Worm (Caenorhabditis elegans) whole organism, L4 larva: ENCODE results near the gene F26F4.12.

Experiments
- D1046.2 ChIP-seq: fragments of 200-800 bp; sonication (Bioruptor generic); IDR thresholded peaks from 2 replicates; pipeline ENCODE4 v1.3.6; 2022; ENCODE audit warnings: missing genetic modification characterization, missing compliant biosample characterization
- F10B5.3 ChIP-seq: sonication (generic microtip); optimal IDR thresholded peaks from 2 replicates; lab custom pipeline; 2016; ENCODE audit warnings: mild to moderate bottlenecking, missing genetic modification characterization, missing compliant biosample characterization
- F49E8.2 ChIP-seq: sonication (generic microtip); optimal IDR thresholded peaks from 2 replicates; lab custom pipeline; 2016; ENCODE audit warnings: missing compliant biosample characterization, mild to moderate bottlenecking, missing genetic modification characterization, borderline replicate concordance
- R02D3.7 ChIP-seq: fragments of 150-350 bp; sonication (generic microtip); optimal IDR thresholded peaks from 3 replicates; lab custom pipeline; 2014; ENCODE audit warnings: missing biosample characterization, missing genetic modification characterization
- Y105C5A.15 ChIP-seq: fragments of 200-800 bp; sonication (Bioruptor generic); IDR thresholded peaks from 2 replicates; pipeline ENCODE4 v1.3.6; 2022; ENCODE audit warnings: missing genetic modification characterization, missing compliant biosample characterization
- Y48G9A.11 ChIP-seq: fragments of 200-800 bp; sonication (Bioruptor generic); IDR thresholded peaks from 2 replicates; pipeline ENCODE4 v1.3.6; 2022; ENCODE audit warnings: missing genetic modification reagents, missing genetic modification characterization, missing compliant biosample characterization
- ZK337.2 ChIP-seq: fragments of 200-800 bp; sonication (Bioruptor generic); IDR thresholded peaks from 2 replicates; pipeline ENCODE4 v1.3.6; 2022; ENCODE audit warnings: missing genetic modification reagents, missing genetic modification characterization, missing compliant biosample characterization
- aha-1 ChIP-seq: fragments of 150-350 bp; peaks from one replicate; lab custom pipeline; 2014; ENCODE audit warnings: missing biosample characterization, missing genetic modification characterization
- aly-2 ChIP-seq: sonication (generic microtip); optimal IDR thresholded peaks from 2 replicates; lab custom pipeline; 2018; ENCODE audit warnings: missing biosample characterization, missing genetic modification characterization
- attf-4 ChIP-seq: sonication (generic microtip); optimal IDR thresholded peaks from 3 replicates; lab custom pipeline; 2017; ENCODE audit warnings: missing biosample characterization, missing genetic modification characterization
- ceh-20 ChIP-seq: fragments of 200-800 bp; sonication (Bioruptor generic); IDR thresholded peaks from 2 replicates; pipeline ENCODE4 v1.3.6; 2022; ENCODE audit warnings: missing genetic modification reagents, missing genetic modification characterization, missing compliant biosample characterization
- ceh-62 ChIP-seq: sonication (generic microtip); optimal IDR thresholded peaks from 2 replicates; lab custom pipeline; 2017; ENCODE audit warnings: missing biosample characterization, missing genetic modification characterization
- ctbp-1 ChIP-seq: fragments of 200-800 bp; sonication (Bioruptor generic); IDR thresholded peaks from 2 replicates; pipeline ENCODE4 v1.3.6; 2022; ENCODE audit warnings: missing genetic modification reagents, missing genetic modification characterization, missing compliant biosample characterization
- daf-16 ChIP-seq, 3 experiments: sonication (generic microtip); optimal IDR thresholded peaks; 2 replicates each; lab custom pipeline; 2016 to 2017; ENCODE audit warnings: missing genetic modification characterization in 3 of 3, missing genetic modification reagents in 3 of 3, mild to moderate bottlenecking in 2 of 3, missing compliant biosample characterization in 2 of 3, missing biosample characterization in 1 of 3, moderate library complexity in 1 of 3
- daf-19 ChIP-seq: fragments of 200-800 bp; sonication (Bioruptor generic); conservative IDR thresholded peaks from 2 replicates; pipeline ENCODE4 v1.3.6; 2022; ENCODE audit warnings: missing genetic modification characterization, missing compliant biosample characterization
- daf-8 ChIP-seq: fragments of 200-800 bp; sonication (Bioruptor generic); IDR thresholded peaks from 2 replicates; pipeline ENCODE4 v1.3.6; 2022; ENCODE audit warnings: missing genetic modification characterization, missing compliant biosample characterization
- dmd-6 ChIP-seq: fragments of 200-800 bp; sonication (Bioruptor generic); IDR thresholded peaks from 2 replicates; pipeline ENCODE4 v1.3.6; 2022; ENCODE audit warnings: missing genetic modification reagents, missing genetic modification characterization, missing compliant biosample characterization
- dmd-8 ChIP-seq: fragments of 200-800 bp; sonication (Bioruptor generic); IDR thresholded peaks from 2 replicates; pipeline ENCODE4 v1.3.6; 2022; ENCODE audit warnings: missing genetic modification characterization, missing compliant biosample characterization
- dve-1 ChIP-seq: sonication (generic microtip); optimal IDR thresholded peaks from 2 replicates; lab custom pipeline; 2017; ENCODE audit warnings: antibody characterized with exemption, mild to moderate bottlenecking, missing genetic modification characterization, missing compliant biosample characterization; ENCODE audit not compliant: insufficient read depth
- egl-27 ChIP-seq: sonication (generic microtip); optimal IDR thresholded peaks from 3 replicates; lab custom pipeline; 2017; ENCODE audit warnings: missing biosample characterization, missing genetic modification reagents, missing genetic modification characterization
- fkh-10 ChIP-seq: fragments of 150-350 bp; optimal IDR thresholded peaks from 2 replicates; lab custom pipeline; 2014; ENCODE audit warnings: missing biosample characterization, missing genetic modification reagents, missing genetic modification characterization
- gei-8 ChIP-seq: fragments of 200-800 bp; sonication (Bioruptor generic); optimal IDR thresholded peaks from 2 replicates; lab custom pipeline; 2018; ENCODE audit warnings: mild to moderate bottlenecking, missing genetic modification characterization, missing compliant biosample characterization
- hif-1 ChIP-seq, 2 experiments: sonication (generic microtip); optimal IDR thresholded peaks; 2 replicates each; lab custom pipeline; 2016 to 2017; ENCODE audit warnings: missing compliant biosample characterization in 2 of 2, missing genetic modification characterization in 2 of 2, missing genetic modification reagents in 2 of 2, missing genotype in 2 of 2, mild to moderate bottlenecking in 1 of 2
- hlh-11 ChIP-seq: fragments of 200-800 bp; sonication (Bioruptor generic); optimal IDR thresholded peaks from 2 replicates; lab custom pipeline; 2018; ENCODE audit warnings: mild to moderate bottlenecking, missing genetic modification characterization, missing compliant biosample characterization
- hlh-30 ChIP-seq: sonication (generic microtip); optimal IDR thresholded peaks from 2 replicates; lab custom pipeline; 2017; ENCODE audit warnings: antibody characterized with exemption, mild to moderate bottlenecking, missing genetic modification characterization, missing compliant biosample characterization; ENCODE audit not compliant: insufficient read depth
- lin-1 ChIP-seq: fragments of 200-800 bp; sonication (Bioruptor generic); IDR thresholded peaks from 2 replicates; pipeline ENCODE4 v1.3.6; 2022; ENCODE audit warnings: missing genetic modification reagents, missing genetic modification characterization, missing compliant biosample characterization
- lin-39 ChIP-seq: fragments of 150-350 bp; optimal IDR thresholded peaks from 2 replicates; lab custom pipeline; 2014; ENCODE audit warnings: missing biosample characterization, missing genetic modification reagents, missing genetic modification characterization
- lir-3 ChIP-seq: sonication (generic microtip); optimal IDR thresholded peaks from 2 replicates; lab custom pipeline; 2016; ENCODE audit warnings: mild to moderate bottlenecking, missing genetic modification characterization, missing compliant biosample characterization
- madf-9 ChIP-seq: fragments of 200-800 bp; sonication (Bioruptor generic); conservative IDR thresholded peaks from 2 replicates; pipeline ENCODE4 v1.3.6; 2022; ENCODE audit warnings: missing genetic modification reagents, missing genetic modification characterization, missing compliant biosample characterization
- mdl-1 ChIP-seq, 2 experiments: fragments of 150-350 bp in 1 of 2; sonication (generic microtip) in 1 of 2; optimal IDR thresholded peaks; 2 replicates each; lab custom pipeline; 2014 to 2017; ENCODE audit warnings: missing biosample characterization in 2 of 2, missing genetic modification characterization in 2 of 2
- mep-1 ChIP-seq: fragments of 150-350 bp; sonication (generic microtip); optimal IDR thresholded peaks from 3 replicates; lab custom pipeline; 2014; ENCODE audit warnings: missing biosample characterization, missing genetic modification characterization
- nhr-25 ChIP-seq: sonication (generic microtip); optimal IDR thresholded peaks from 2 replicates; lab custom pipeline; 2017; ENCODE audit warnings: missing genetic modification characterization, mild to moderate bottlenecking, missing compliant biosample characterization, antibody characterized with exemption, moderate library complexity, borderline replicate concordance; ENCODE audit not compliant: insufficient read depth
- nhr-28 ChIP-seq: fragments of 150-350 bp; optimal IDR thresholded peaks from 2 replicates; lab custom pipeline; 2014; ENCODE audit warnings: missing biosample characterization, missing genetic modification characterization
- nhr-42 ChIP-seq: fragments of 200-800 bp; sonication (Bioruptor generic); IDR thresholded peaks from 2 replicates; pipeline ENCODE4 v1.3.6; 2022; ENCODE audit warnings: missing genetic modification characterization, missing compliant biosample characterization
- nhr-48 ChIP-seq: sonication (generic microtip); optimal IDR thresholded peaks from 2 replicates; lab custom pipeline; 2016; ENCODE audit warnings: mild to moderate bottlenecking, missing genetic modification characterization, missing compliant biosample characterization
- nhr-6 ChIP-seq: fragments of 150-350 bp; optimal IDR thresholded peaks from 2 replicates; lab custom pipeline; 2014; ENCODE audit warnings: missing biosample characterization, missing genetic modification characterization
- nhr-76 ChIP-seq: fragments of 150-350 bp; optimal IDR thresholded peaks from 2 replicates; lab custom pipeline; 2014; ENCODE audit warnings: missing biosample characterization, missing genetic modification characterization
- nhr-77 ChIP-seq: fragments of 150-350 bp; optimal IDR thresholded peaks from 2 replicates; lab custom pipeline; 2014; ENCODE audit warnings: missing biosample characterization, missing genetic modification characterization
- rbr-2 ChIP-seq: sonication (generic microtip); optimal IDR thresholded peaks from 2 replicates; lab custom pipeline; 2016; ENCODE audit warnings: missing genotype, missing genetic modification characterization, missing compliant biosample characterization
- sdz-12 ChIP-seq: fragments of 200-800 bp; sonication (Bioruptor generic); optimal IDR thresholded peaks from 2 replicates; lab custom pipeline; 2018; ENCODE audit warnings: mild to moderate bottlenecking, missing genetic modification characterization, missing compliant biosample characterization
- skn-1 ChIP-seq: fragments of 150-350 bp; optimal IDR thresholded peaks from 2 replicates; lab custom pipeline; 2014; ENCODE audit warnings: missing biosample characterization, missing genetic modification characterization
- snpc-1.2 ChIP-seq: fragments of 200-800 bp; sonication (Bioruptor generic); IDR thresholded peaks from 2 replicates; pipeline ENCODE4 v1.3.6; 2022; ENCODE audit warnings: missing genetic modification reagents, missing genetic modification characterization, missing compliant biosample characterization
- spr-3 ChIP-seq: fragments of 200-800 bp; sonication (Bioruptor generic); optimal IDR thresholded peaks from 2 replicates; lab custom pipeline; 2018; ENCODE audit warnings: mild to moderate bottlenecking, missing genetic modification characterization, missing compliant biosample characterization
- unc-39 ChIP-seq: sonication (generic microtip); optimal IDR thresholded peaks from 2 replicates; lab custom pipeline; 2017; ENCODE audit warnings: missing biosample characterization, missing genetic modification characterization
- unc-62 ChIP-seq, 3 experiments: fragments of 150-350 bp in 1 of 3; sonication (generic microtip); optimal IDR thresholded peaks in 2 of 3; peaks in 1 of 3; 1 replicate in 1 of 3; 2 replicates in 2 of 3; lab custom pipeline; 2014 to 2017; ENCODE audit warnings: missing biosample characterization in 3 of 3, missing genetic modification characterization in 3 of 3, missing genetic modification reagents in 3 of 3, missing genotype in 1 of 3
- vab-7 ChIP-seq: fragments of 200-800 bp; sonication (Bioruptor generic); IDR thresholded peaks from 2 replicates; pipeline ENCODE4 v1.3.6; 2022; ENCODE audit warnings: missing genetic modification reagents, missing genetic modification characterization, missing compliant biosample characterization

Gene F26F4.12

DNA sequence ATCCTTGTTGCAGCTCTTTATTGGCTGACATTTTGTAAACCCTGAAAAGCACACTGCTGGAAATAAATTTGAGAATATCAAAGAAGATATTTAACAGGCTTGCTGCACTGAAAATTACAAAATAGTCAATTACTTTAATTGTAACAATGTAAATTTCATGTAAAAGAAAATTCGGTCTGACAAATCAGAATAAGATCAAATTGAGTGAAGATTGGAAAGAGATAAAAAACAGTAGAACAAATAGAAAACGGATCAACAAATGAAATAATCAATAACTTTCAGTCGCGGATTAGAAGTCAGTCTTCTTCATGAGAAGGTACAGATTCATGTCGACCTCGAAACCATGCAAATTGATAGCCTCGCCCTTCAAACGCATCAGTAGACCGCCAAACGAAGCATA is 7.2 kb upstream of the F26F4.12 start, which contains the start of gene rars-1:
Gene rars-1, minus strand, starts transcription at position 101 of the 400 bp plus-strand sequence.
- TF ChIP-seq unc-62 (GFP tag; optimal IDR thresholded peaks at IDR 0.05 in 1 of 2; lab: Kevin White, UChicago) (peak in 1 of 2 experiments; percentile 57), unc-62 (tag; optimal IDR thresholded peaks at IDR 0.05; lab: Kevin White, UChicago) (no peak), spr-3 (GFP tag; lab: Kevin White, UChicago) (no peak)

DNA sequence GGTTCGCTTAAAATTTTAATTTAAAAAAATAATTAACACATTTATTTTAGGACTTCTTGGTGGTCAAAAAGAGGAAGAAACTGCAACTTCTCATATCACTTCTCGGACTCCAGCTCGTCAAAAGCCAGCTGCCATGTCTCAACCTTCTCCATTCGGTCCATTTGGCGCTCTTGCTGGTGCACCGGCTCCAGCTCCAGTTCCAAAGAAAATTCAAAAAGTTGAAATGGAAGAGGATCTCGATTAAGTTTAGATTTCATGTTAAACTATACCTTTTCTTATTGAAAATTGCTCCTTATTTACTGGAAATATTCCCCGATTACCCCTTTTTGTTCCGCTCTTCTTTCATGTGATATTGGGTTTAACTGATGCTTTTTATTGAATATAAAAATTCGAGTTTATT is 3.9 kb upstream of the F26F4.12 start:
- TF ChIP-seq aha-1 (tag; lab: Kevin White, UChicago) (peak; percentile 93), lin-39 (tag; lab: Kevin White, UChicago) (no peak)
- TF ChIP-seq, all 104 proteins: peak for 1

DNA sequence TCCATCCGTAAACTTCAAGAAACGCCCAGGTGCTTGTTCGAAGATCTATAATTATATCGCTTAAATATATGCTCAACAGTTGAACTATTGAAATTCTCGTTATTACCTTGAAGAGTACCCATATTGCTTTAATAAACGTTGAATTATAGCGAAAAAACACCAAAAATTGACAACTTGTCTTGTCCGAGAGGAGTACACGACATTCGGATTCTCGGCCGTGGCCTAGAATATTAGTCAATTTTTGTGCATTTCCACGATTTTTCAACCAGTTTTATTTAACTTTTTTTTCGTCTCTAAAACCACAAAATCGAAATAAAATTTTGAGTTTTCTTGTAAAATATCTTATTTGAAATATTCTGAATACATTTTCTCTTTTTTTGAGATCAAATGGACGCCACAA is 2.5 kb upstream of the F26F4.12 start, which contains the start of the genes F26F4.9 and cee-1:
Gene F26F4.9, minus strand, starts transcription at position 205 of the 400 bp plus-strand sequence.
Gene cee-1, plus strand, starts transcription at position 383 of the 400 bp plus-strand sequence.
- TF ChIP-seq hlh-11, result peak; percentile 3
- TF ChIP-seq rbr-2, result peak; percentile 32
- no peak for TF ChIP-seq nhr-48 (tag; lab: Kevin White, UChicago)
- TF ChIP-seq dmd-8 (GFP tag; lab: Robert Waterston, UW), result no peak
- TF ChIP-seq R02D3.7, result no peak
- TF ChIP-seq skn-1 (tag; lab: Kevin White, UChicago), result no peak
- TF ChIP-seq mep-1 (tag; lab: Kevin White, UChicago), result peak; percentile 38
- TF ChIP-seq nhr-42 (GFP tag; lab: Robert Waterston, UW), result no peak
- peak; percentile 86 for TF ChIP-seq aha-1 (tag; lab: Kevin White, UChicago)
- no peak for TF ChIP-seq aly-2 (tag; lab: Kevin White, UChicago)
- TF ChIP-seq lin-39 (tag; lab: Kevin White, UChicago), result no peak
- no peak for TF ChIP-seq lin-1
- peak; percentile 8 for TF ChIP-seq nhr-28 (tag; lab: Kevin White, UChicago)
- TF ChIP-seq egl-27, result no peak
- no peak for TF ChIP-seq ceh-62
- TF ChIP-seq F10B5.3 (tag; lab: Kevin White, UChicago), result no peak
- no peak for TF ChIP-seq madf-9 (GFP tag; lab: Robert Waterston, UW)
- TF ChIP-seq daf-8, result no peak
- peak; percentile 73 for TF ChIP-seq ZK337.2 (GFP tag; lab: Robert Waterston, UW)
- TF ChIP-seq dmd-6 (GFP tag; lab: Robert Waterston, UW), result peak; percentile 19; the same call in 1 of the 2 replicates
- TF ChIP-seq Y48G9A.11 (GFP tag; lab: Robert Waterston, UW), result 0 out of 2 replicates have a peak, but pooled peaks have one; percentile 15
- TF ChIP-seq fkh-10 (GFP tag; lab: Kevin White, UChicago), result no peak
- no peak for TF ChIP-seq vab-7 (GFP tag; lab: Robert Waterston, UW)
- TF ChIP-seq attf-4, result no peak
- TF ChIP-seq nhr-76 (tag; lab: Kevin White, UChicago), result no peak
- TF ChIP-seq lir-3 (tag; lab: Kevin White, UChicago), result no peak
- no peak for TF ChIP-seq gei-8 (GFP tag; lab: Kevin White, UChicago)
- peak; percentile 44 for TF ChIP-seq dve-1 (tag; lab: Kevin White, UChicago)
- no peak for TF ChIP-seq nhr-25
- no peak for TF ChIP-seq snpc-1.2 (GFP tag; lab: Robert Waterston, UW)
- TF ChIP-seq F49E8.2 (tag; lab: Kevin White, UChicago), result peak; percentile 4
- peak in 1 of 2 experiments; percentile 70 for TF ChIP-seq hif-1 (tag; optimal IDR thresholded peaks at IDR 0.05; lab: Kevin White, UChicago)
- TF ChIP-seq nhr-6 (tag; lab: Kevin White, UChicago), result no peak
- TF ChIP-seq sdz-12 (GFP tag; lab: Kevin White, UChicago), result no peak
- no peak for TF ChIP-seq nhr-77
- TF ChIP-seq mdl-1 (tag; optimal IDR thresholded peaks at IDR 0.05; lab: Kevin White, UChicago), result no peak
- no peak for TF ChIP-seq daf-16 (GFP tag; optimal IDR thresholded peaks at IDR 0.05; lab: Kevin White, UChicago)
- TF ChIP-seq daf-16 (tag; optimal IDR thresholded peaks at IDR 0.05; lab: Kevin White, UChicago), result peak; percentile 33
- no peak for TF ChIP-seq ctbp-1 (GFP tag; lab: Robert Waterston, UW)
- no peak for TF ChIP-seq ceh-20
- TF ChIP-seq Y105C5A.15 (GFP tag; lab: Robert Waterston, UW), result no peak
- no peak for TF ChIP-seq hlh-30 (tag; lab: Kevin White, UChicago)
- no peak for TF ChIP-seq D1046.2
- no peak for TF ChIP-seq unc-39 (tag; lab: Kevin White, UChicago)
- no peak for TF ChIP-seq daf-19 (GFP tag; lab: Robert Waterston, UW)
